Fruit fly (Drosophila melanogaster) whole organism, embryonic: ENCODE data around the gene CHES-1-like.

ENCODE experiments used
- BEAF-32 ChIP-seq: fragments of 200-800 bp; sonication (Bioruptor generic); optimal IDR thresholded peaks from 3 replicates; lab custom pipeline; 2017; ENCODE audit warnings: missing biosample characterization, missing genetic modification characterization, mild to moderate bottlenecking, moderate library complexity, missing genetic modification reagents
- CG10321 ChIP-seq: fragments of 200-800 bp; sonication (Bioruptor generic); IDR thresholded peaks from 2 replicates; pipeline ENCODE4 v1.3.6; 2022; ENCODE audit warnings: missing biosample characterization, missing genetic modification characterization
- CG12071 ChIP-seq: fragments of 200-800 bp; sonication (Bioruptor generic); optimal IDR thresholded peaks from 3 replicates; lab custom pipeline; 2018; ENCODE audit warnings: missing biosample characterization, mild to moderate bottlenecking, missing genetic modification characterization
- CG13775 ChIP-seq: fragments of 200-800 bp; sonication (Bioruptor generic); optimal IDR thresholded peaks from 3 replicates; lab custom pipeline; 2017; ENCODE audit warnings: missing biosample characterization, mild to moderate bottlenecking, missing genetic modification characterization
- CG14050 ChIP-seq: fragments of 200-800 bp; sonication (Bioruptor generic); IDR thresholded peaks from 3 replicates; pipeline ENCODE4 v1.3.6; 2022; ENCODE audit warnings: missing biosample characterization, missing genetic modification characterization
- CG14710 ChIP-seq: fragments of 200-800 bp; sonication (Bioruptor generic); optimal IDR thresholded peaks from 3 replicates; lab custom pipeline; 2019; ENCODE audit warnings: missing biosample characterization, mild to moderate bottlenecking, missing genetic modification characterization, moderate library complexity
- CG14965 ChIP-seq: fragments of 200-800 bp; sonication (Bioruptor generic); optimal IDR thresholded peaks from 2 replicates; lab custom pipeline; 2016; ENCODE audit warnings: missing biosample characterization, missing genetic modification characterization, borderline replicate concordance
- CG15514 ChIP-seq: fragments of 200-800 bp; sonication (Bioruptor generic); optimal IDR thresholded peaks from 3 replicates; lab custom pipeline; 2017; ENCODE audit warnings: missing biosample characterization, missing genetic modification characterization, mild to moderate bottlenecking, moderate library complexity, missing genetic modification reagents
- CG15601 ChIP-seq: fragments of 200-800 bp; sonication (Bioruptor generic); optimal IDR thresholded peaks from 3 replicates; lab custom pipeline; 2019; ENCODE audit warnings: missing biosample characterization, mild to moderate bottlenecking, missing genetic modification characterization, moderate library complexity
- CG1602 ChIP-seq: fragments of 200-800 bp; sonication (Bioruptor generic); optimal IDR thresholded peaks from 3 replicates; lab custom pipeline; 2016; ENCODE audit warnings: missing biosample characterization, missing genetic modification characterization
- CG16779 ChIP-seq: fragments of 200-800 bp; sonication (Bioruptor generic); IDR thresholded peaks from 2 replicates; pipeline ENCODE4 v1.3.6; 2022; ENCODE audit warnings: missing biosample characterization, missing genetic modification characterization
- CG18619 ChIP-seq: fragments of 200-800 bp; sonication (Bioruptor generic); optimal IDR thresholded peaks from 3 replicates; lab custom pipeline; 2017; ENCODE audit warnings: missing biosample characterization, mild to moderate bottlenecking, missing genetic modification characterization
- CG2875 ChIP-seq: fragments of 200-800 bp; sonication (Bioruptor generic); optimal IDR thresholded peaks from 2 replicates; lab custom pipeline; 2017; ENCODE audit warnings: missing biosample characterization, mild to moderate bottlenecking, missing genetic modification characterization, missing genetic modification reagents
- CG31224 ChIP-seq: fragments of 200-800 bp; sonication (Bioruptor generic); IDR thresholded peaks from 2 replicates; pipeline ENCODE4 v1.3.6; 2022; ENCODE audit warnings: missing biosample characterization, missing genetic modification characterization
- CG34422 ChIP-seq: fragments of 200-800 bp; sonication (Bioruptor generic); IDR thresholded peaks from 3 replicates; pipeline ENCODE4 v1.3.6; 2022; ENCODE audit warnings: missing biosample characterization, missing genetic modification characterization
- CG3726 ChIP-seq: fragments of 200-800 bp; sonication (Bioruptor generic); IDR thresholded peaks from 3 replicates; pipeline ENCODE4, ENCODE4 v1.3.6; 2022; ENCODE audit warnings: missing biosample characterization, missing genetic modification characterization
- CG3838 ChIP-seq: fragments of 200-800 bp; sonication (Bioruptor generic); optimal IDR thresholded peaks from 3 replicates; lab custom pipeline; 2016; ENCODE audit warnings: missing biosample characterization, missing genetic modification characterization
- CG3995 ChIP-seq: fragments of 200-800 bp; sonication (Bioruptor generic); optimal IDR thresholded peaks from 3 replicates; lab custom pipeline; 2016; ENCODE audit warnings: missing biosample characterization, missing genetic modification characterization
- CG4707 ChIP-seq: fragments of 200-800 bp; sonication (Bioruptor generic); optimal IDR thresholded peaks from 2 replicates; lab custom pipeline; 2018; ENCODE audit warnings: missing biosample characterization, mild to moderate bottlenecking, missing genetic modification characterization, moderate library complexity
- CG5953 ChIP-seq: fragments of 200-800 bp; sonication (Bioruptor generic); IDR thresholded peaks from 2 replicates; pipeline ENCODE4 v1.3.6; 2022; ENCODE audit warnings: missing biosample characterization, missing genetic modification characterization
- CG6854 ChIP-seq: fragments of 200-800 bp; sonication (Bioruptor generic); optimal IDR thresholded peaks from 3 replicates; lab custom pipeline; 2017; ENCODE audit warnings: missing biosample characterization, mild to moderate bottlenecking, missing genetic modification characterization
- CG7556 ChIP-seq: fragments of 200-800 bp; sonication (Bioruptor generic); optimal IDR thresholded peaks from 2 replicates; lab custom pipeline; 2017; ENCODE audit warnings: missing biosample characterization, mild to moderate bottlenecking, missing genetic modification characterization
- CG9932 ChIP-seq: fragments of 200-800 bp; sonication (Bioruptor generic); IDR thresholded peaks from 2 replicates; pipeline ENCODE4 v1.3.6; 2022; ENCODE audit warnings: missing biosample characterization, missing genetic modification characterization
- Hey ChIP-seq: fragments of 200-800 bp; sonication (Bioruptor generic); optimal IDR thresholded peaks from 3 replicates; lab custom pipeline; 2018; ENCODE audit warnings: missing biosample characterization, mild to moderate bottlenecking, missing genetic modification characterization
- Nf-YA ChIP-seq: fragments of 200-800 bp; sonication (Bioruptor generic); IDR thresholded peaks from 2 replicates; pipeline ENCODE4 v1.3.6; 2022; ENCODE audit warnings: missing biosample characterization, missing genetic modification characterization
- Oli ChIP-seq: fragments of 200-800 bp; sonication (Bioruptor generic); optimal IDR thresholded peaks from 2 replicates; lab custom pipeline; 2018; ENCODE audit warnings: missing biosample characterization, mild to moderate bottlenecking, missing genetic modification characterization, moderate library complexity
- Poxn ChIP-seq: fragments of 200-800 bp; sonication (Bioruptor generic); IDR thresholded peaks from 2 replicates; pipeline ENCODE4 v1.3.6; 2022; ENCODE audit warnings: missing biosample characterization, missing genetic modification characterization
- Rx ChIP-seq: fragments of 200-800 bp; sonication (Bioruptor generic); IDR thresholded peaks from 2 replicates; pipeline ENCODE4 v1.3.6; 2022; ENCODE audit warnings: missing biosample characterization, missing genetic modification characterization
- Trl ChIP-seq, 3 experiments: fragments of >200 bp in 2 of 3; fragments of 200-800 bp in 1 of 3; sonication (Bioruptor generic) in 1 of 3; optimal IDR thresholded peaks; 2 replicates in 1 of 3; 3 replicates in 2 of 3; lab custom pipeline; 2016 to 2017; ENCODE audit warnings: missing biosample characterization in 1 of 3, missing genetic modification characterization in 1 of 3
- Usf ChIP-seq: fragments of 200-800 bp; sonication (Bioruptor generic); optimal IDR thresholded peaks from 2 replicates; lab custom pipeline; 2017; ENCODE audit warnings: missing genotype, missing biosample characterization, missing genetic modification characterization
- YL-1 ChIP-seq: fragments of 200-800 bp; sonication (Bioruptor generic); optimal IDR thresholded peaks from 3 replicates; lab custom pipeline; 2017; ENCODE audit warnings: missing biosample characterization, mild to moderate bottlenecking, missing genetic modification characterization
- cad ChIP-seq: fragments of >200 bp; optimal IDR thresholded peaks from 2 replicates; lab custom pipeline; 2017; ENCODE audit warnings: missing biosample characterization, missing genetic modification characterization
- chif ChIP-seq, 2 experiments: fragments of 200-800 bp; sonication (Bioruptor generic); optimal IDR thresholded peaks; 3 replicates each; lab custom pipeline; 2016; ENCODE audit warnings: missing biosample characterization in 2 of 2, missing genetic modification characterization in 2 of 2
- corto ChIP-seq: fragments of 200-800 bp; sonication (Bioruptor generic); optimal IDR thresholded peaks from 2 replicates; lab custom pipeline; 2016; ENCODE audit warnings: missing biosample characterization, mild to moderate bottlenecking, missing genetic modification characterization, moderate library complexity
- croc ChIP-seq: fragments of 200-800 bp; sonication (Bioruptor generic); conservative IDR thresholded peaks from 3 replicates; pipeline ENCODE4 v1.3.6; 2022; ENCODE audit warnings: missing biosample characterization, missing genetic modification characterization
- cwo ChIP-seq: fragments of 200-800 bp; sonication (Bioruptor generic); optimal IDR thresholded peaks from 3 replicates; lab custom pipeline; 2017; ENCODE audit warnings: missing biosample characterization, missing genetic modification characterization, mild to moderate bottlenecking, moderate library complexity, missing genetic modification reagents
- danr ChIP-seq: fragments of 200-800 bp; sonication (Bioruptor generic); IDR thresholded peaks from 2 replicates; pipeline ENCODE4 v1.3.6; 2022; ENCODE audit warnings: missing biosample characterization, missing genetic modification characterization
- fru ChIP-seq: fragments of >200 bp; optimal IDR thresholded peaks from 2 replicates; lab custom pipeline; 2017
- gcm2 ChIP-seq: fragments of 200-800 bp; sonication (Bioruptor generic); optimal IDR thresholded peaks from 2 replicates; lab custom pipeline; 2016; ENCODE audit warnings: missing biosample characterization, missing genetic modification characterization
- grn ChIP-seq: fragments of 200-800 bp; sonication (Bioruptor generic); optimal IDR thresholded peaks from 3 replicates; lab custom pipeline; 2017; ENCODE audit warnings: missing biosample characterization, missing genetic modification characterization
- kah ChIP-seq: fragments of 200-800 bp; sonication (Bioruptor generic); optimal IDR thresholded peaks from 2 replicates; lab custom pipeline; 2018; ENCODE audit warnings: missing biosample characterization, mild to moderate bottlenecking, missing genetic modification characterization
- luna ChIP-seq: fragments of 200-800 bp; sonication (Bioruptor generic); optimal IDR thresholded peaks from 2 replicates; lab custom pipeline; 2016; ENCODE audit warnings: missing biosample characterization, missing genetic modification characterization
- pfk ChIP-seq: fragments of 200-800 bp; sonication (Bioruptor generic); optimal IDR thresholded peaks from 2 replicates; lab custom pipeline; 2018; ENCODE audit warnings: missing biosample characterization, mild to moderate bottlenecking, missing genetic modification characterization, moderate library complexity
- phol ChIP-seq: fragments of 200-800 bp; sonication (Bioruptor generic); optimal IDR thresholded peaks from 3 replicates; lab custom pipeline; 2018; ENCODE audit warnings: missing biosample characterization, mild to moderate bottlenecking, missing genetic modification characterization, moderate library complexity
- ranshi ChIP-seq: fragments of 200-800 bp; sonication (Bioruptor generic); IDR thresholded peaks from 2 replicates; pipeline ENCODE4 v1.3.6; 2022; ENCODE audit warnings: missing biosample characterization, missing genetic modification characterization
- repo ChIP-seq: fragments of 200-800 bp; sonication (Bioruptor generic); optimal IDR thresholded peaks from 2 replicates; lab custom pipeline; 2016; ENCODE audit warnings: missing biosample characterization, missing genetic modification characterization
- shn ChIP-seq: fragments of 200-800 bp; sonication (Bioruptor generic); optimal IDR thresholded peaks from 3 replicates; lab custom pipeline; 2016; ENCODE audit warnings: missing biosample characterization, missing genetic modification characterization
- stc ChIP-seq: fragments of 200-800 bp; sonication (Bioruptor generic); IDR thresholded peaks from 2 replicates; pipeline ENCODE4 v1.3.6; 2022; ENCODE audit warnings: missing biosample characterization, missing genetic modification characterization
- zen ChIP-seq: fragments of 200-800 bp; sonication (Bioruptor generic); optimal IDR thresholded peaks from 3 replicates; lab custom pipeline; 2018; ENCODE audit warnings: missing biosample characterization, mild to moderate bottlenecking, missing genetic modification characterization, moderate library complexity
- zf30C ChIP-seq: fragments of 200-800 bp; sonication (Bioruptor generic); optimal IDR thresholded peaks from 3 replicates; lab custom pipeline; 2018; ENCODE audit warnings: missing biosample characterization, mild to moderate bottlenecking, missing genetic modification characterization
- zfh1 ChIP-seq: fragments of 200-800 bp; sonication (Bioruptor generic); IDR thresholded peaks from 3 replicates; pipeline ENCODE4 v1.3.6; 2022; ENCODE audit warnings: missing biosample characterization, missing genetic modification characterization

The CHES-1-like gene

dm6 chrX:7651657-7652056 lies 57.5 kb downstream of the CHES-1-like start (continued):
- TF ChIP-seq ranshi (GFP tag; lab: Robert Waterston, UW), result peak; percentile 39; the same call in 1 of the 2 replicates
- TF ChIP-seq CG34422 (GFP tag; lab: Robert Waterston, UW), result peak; percentile 52; the same call in 1 of the 3 replicates
- TF ChIP-seq pfk (GFP tag; lab: Kevin White, UChicago), result no peak
- TF ChIP-seq fru, result no peak
- no peak; the same call in 1 of the 2 replicates for TF ChIP-seq CG5953 (GFP tag; lab: Robert Waterston, UW)
- TF ChIP-seq cad, result no peak
- TF ChIP-seq Nf-YA (GFP tag; lab: Robert Waterston, UW), result peak; percentile 52; the same call in 1 of the 2 replicates
- peak; percentile 70; the same call in 1 of the 3 replicates for TF ChIP-seq CG3726 (GFP tag; lab: Robert Waterston, UW)
- TF ChIP-seq croc, result peak; percentile 54
- TF ChIP-seq YL-1, result no peak
- TF ChIP-seq shn (GFP tag; lab: Kevin White, UChicago), result peak; percentile 44
- TF ChIP-seq zen (tag; lab: Kevin White, UChicago), result peak; percentile 63
- no peak for TF ChIP-seq luna (GFP tag; lab: Kevin White, UChicago)
- TF ChIP-seq stc (GFP tag; lab: Robert Waterston, UW), result peak; percentile 44
- no peak for TF ChIP-seq Usf
- peak; percentile 16 for TF ChIP-seq CG2875
- no peak for TF ChIP-seq CG6854
- peak; percentile 44 for TF ChIP-seq cwo (GFP tag; lab: Kevin White, UChicago)
- peak; percentile 25 for TF ChIP-seq CG14710
- TF ChIP-seq Poxn (GFP tag; lab: Robert Waterston, UW), result 0 out of 2 replicates have a peak, but pooled peaks have one; percentile 25
- TF ChIP-seq Rx (GFP tag; lab: Robert Waterston, UW), result peak; percentile 65
- no peak for TF ChIP-seq kah (GFP tag; lab: Kevin White, UChicago)
- TF ChIP-seq repo, result peak; percentile 34
- TF ChIP-seq Hey (tag; lab: Kevin White, UChicago), result no peak
- TF ChIP-seq CG31224 (GFP tag; lab: Robert Waterston, UW), result peak; percentile 53; the same call in 1 of the 2 replicates
- peak; percentile 74 for TF ChIP-seq Oli (tag; lab: Kevin White, UChicago)
- TF ChIP-seq Trl (optimal IDR thresholded peaks at IDR 0.05; lab: Kevin White, UChicago), result no peak
- peak; percentile 49 for TF ChIP-seq Trl (GFP tag; optimal IDR thresholded peaks at IDR 0.05; lab: Kevin White, UChicago)
- TF ChIP-seq CG14050 (GFP tag; lab: Robert Waterston, UW), result peak; percentile 72
- TF ChIP-seq CG15601, result peak; percentile 32
- peak; percentile 59 for TF ChIP-seq phol
- peak; percentile 6 for TF ChIP-seq CG3838 (GFP tag; lab: Kevin White, UChicago)
- no peak for TF ChIP-seq CG16779 (GFP tag; lab: Robert Waterston, UW)
- TF ChIP-seq CG7556 (GFP tag; lab: Kevin White, UChicago), result peak; percentile 52
- TF ChIP-seq danr (GFP tag; lab: Robert Waterston, UW), result 0 out of 2 replicates have a peak, but pooled peaks have one; percentile 14
- no peak for TF ChIP-seq BEAF-32
- TF ChIP-seq chif (GFP tag; optimal IDR thresholded peaks at IDR 0.05; lab: Kevin White, UChicago), result peak; percentile 68 to 73
- no peak for TF ChIP-seq gcm2 (GFP tag; lab: Kevin White, UChicago)
- TF ChIP-seq grn (GFP tag; lab: Kevin White, UChicago), result no peak
- TF ChIP-seq corto (GFP tag; lab: Kevin White, UChicago), result no peak
- peak; percentile 45 for TF ChIP-seq CG1602
- TF ChIP-seq CG15514, result no peak
- TF ChIP-seq zfh1 (GFP tag; lab: Robert Waterston, UW), result peak; percentile 79
- peak; percentile 55 for TF ChIP-seq CG10321 (GFP tag; lab: Robert Waterston, UW)
- TF ChIP-seq CG4707, result no peak
- TF ChIP-seq zf30C (GFP tag; lab: Kevin White, UChicago), result no peak
- TF ChIP-seq CG13775 (GFP tag; lab: Kevin White, UChicago), result peak; percentile 27
- peak; percentile 51 for TF ChIP-seq CG18619
- no peak for TF ChIP-seq CG14965 (GFP tag; lab: Kevin White, UChicago)
- TF ChIP-seq CG9932 (GFP tag; lab: Robert Waterston, UW), result peak; percentile 72
- TF ChIP-seq CG3995 (GFP tag; lab: Kevin White, UChicago), result no peak
- peak; percentile 44 for TF ChIP-seq CG12071 (GFP tag; lab: Kevin White, UChicago)
